Fruit fly (Drosophila melanogaster) S2 (cell line): ENCODE measurements around the gene CG32071.

ENCODE experiments used
- CG8478 ChIP-seq: fragments of >200 bp; optimal IDR thresholded peaks from 2 replicates; lab custom pipeline; 2018
- CTCF ChIP-seq, 2 experiments: fragments of >200 bp; optimal IDR thresholded peaks; 2 replicates each; lab custom pipeline; 2018

The CG32071 gene

dm6 chr3L:11101598-11101997 is 2.1 kb downstream of the CG32071 start, which contains the start of gene Elo68beta:
Gene Elo68beta (minus strand): TSS chr3L:11101698.
- TF ChIP-seq CTCF (optimal IDR thresholded peaks at IDR 0.05; lab: Kevin White, UChicago) (no peak), CG8478 (no peak)

DNA sequence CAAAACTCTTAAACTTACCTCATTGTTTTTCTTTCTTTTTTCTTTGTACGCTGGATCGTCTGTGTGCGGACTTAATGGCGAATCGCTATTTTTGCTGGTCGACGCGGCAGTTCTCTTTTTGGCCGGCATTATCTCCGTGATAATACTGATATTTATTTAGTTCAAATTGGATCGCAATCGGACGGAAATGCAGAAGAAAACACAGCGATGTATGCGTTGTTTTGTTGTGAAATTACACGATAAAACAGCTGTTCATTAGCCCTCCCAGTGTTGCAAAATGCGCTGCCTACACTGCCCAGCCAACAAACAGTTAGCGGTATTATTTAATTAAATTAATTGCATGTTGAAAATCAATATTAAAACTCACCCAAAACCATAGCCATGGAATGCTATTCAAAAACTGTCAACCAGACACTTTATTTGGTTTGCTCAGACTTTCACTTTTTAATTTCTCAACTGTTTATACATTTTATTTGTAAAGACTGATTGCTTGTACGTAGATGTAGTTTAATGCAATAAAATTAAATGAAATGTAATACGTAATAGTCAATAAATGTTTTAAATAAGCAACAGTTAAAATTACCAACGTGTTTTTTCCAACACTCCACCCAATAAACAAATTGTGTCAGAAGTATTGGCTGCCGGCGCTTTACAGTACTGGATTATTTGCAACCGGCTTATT is 5.5 kb downstream of the CG32071 start, which contains the start of the genes Irbp18 and APP-BP1:
Gene Irbp18 (minus strand): TSS at position 205 of the 682 bp plus-strand sequence.
Gene APP-BP1 (plus strand): TSS at position 431 of the 682 bp plus-strand sequence.
- no peak for TF ChIP-seq CG8478
- TF ChIP-seq CTCF (optimal IDR thresholded peaks at IDR 0.05; lab: Kevin White, UChicago), result no peak

DNA sequence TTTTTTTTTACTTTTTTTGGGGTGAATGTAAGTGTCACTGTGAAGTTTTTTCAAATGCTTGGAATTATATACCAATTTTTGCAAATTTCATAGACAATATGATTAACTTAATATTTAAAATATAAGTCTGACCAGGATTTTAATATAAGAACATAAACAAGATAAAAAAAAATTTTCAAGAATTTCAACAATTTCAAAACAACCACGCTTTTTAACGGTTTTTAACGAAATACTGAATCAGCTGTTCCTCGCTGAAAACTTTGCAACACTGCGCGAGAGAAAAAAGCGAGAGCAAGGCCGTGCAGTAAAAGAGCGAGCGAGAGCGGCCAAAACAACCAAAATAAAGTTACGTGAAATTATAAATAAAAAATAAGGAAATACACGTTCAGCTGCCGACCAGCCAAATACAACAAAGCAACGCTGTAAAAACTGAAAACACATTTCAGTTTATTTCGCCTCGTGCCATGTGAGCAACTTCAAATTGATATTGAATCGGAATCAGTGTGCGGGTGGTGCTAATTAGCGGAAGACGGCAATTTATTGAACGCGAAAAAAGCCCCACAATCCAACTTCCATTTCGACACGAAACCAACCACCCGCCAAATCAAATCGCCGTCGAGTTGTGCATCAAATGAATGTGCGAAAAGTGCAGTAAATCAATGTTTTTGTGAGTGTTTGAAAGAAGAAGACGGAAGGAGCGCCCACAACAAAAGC is 7.3 kb downstream of the CG32071 start, which contains the start of the genes CG46439, Iyd and CG33947:
Gene CG46439 (minus strand): TSS at position 51 of the 714 bp plus-strand sequence.
Gene Iyd (minus strand): TSS at position 51 of the 714 bp plus-strand sequence.
Gene CG33947 (plus strand): TSS at position 302 of the 714 bp plus-strand sequence.
- no peak for TF ChIP-seq CTCF (optimal IDR thresholded peaks at IDR 0.05; lab: Kevin White, UChicago)
- no peak for TF ChIP-seq CG8478

DNA sequence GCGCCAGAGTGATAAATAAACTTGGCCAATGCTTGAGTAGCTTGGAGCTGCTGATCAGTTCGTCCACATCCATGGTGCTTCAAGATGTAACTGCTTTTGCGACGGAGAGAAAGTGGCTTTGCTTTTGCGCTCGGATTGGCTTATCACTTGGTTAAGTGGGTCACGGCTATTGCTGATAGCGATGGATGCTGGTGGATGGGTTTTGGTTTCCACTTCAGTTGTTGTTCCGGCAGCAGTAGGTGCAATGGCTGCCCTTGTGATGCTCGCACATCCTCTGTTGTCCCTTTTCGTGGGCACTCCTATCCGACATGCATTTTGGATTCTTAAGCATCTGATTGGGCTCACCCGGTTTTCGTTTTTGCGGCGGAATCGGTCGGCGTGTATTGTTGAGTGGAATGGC is 9.4 kb downstream of the CG32071 start:
- TF ChIP-seq CG8478 (no peak), CTCF (optimal IDR thresholded peaks at IDR 0.05; lab: Kevin White, UChicago) (no peak)

DNA sequence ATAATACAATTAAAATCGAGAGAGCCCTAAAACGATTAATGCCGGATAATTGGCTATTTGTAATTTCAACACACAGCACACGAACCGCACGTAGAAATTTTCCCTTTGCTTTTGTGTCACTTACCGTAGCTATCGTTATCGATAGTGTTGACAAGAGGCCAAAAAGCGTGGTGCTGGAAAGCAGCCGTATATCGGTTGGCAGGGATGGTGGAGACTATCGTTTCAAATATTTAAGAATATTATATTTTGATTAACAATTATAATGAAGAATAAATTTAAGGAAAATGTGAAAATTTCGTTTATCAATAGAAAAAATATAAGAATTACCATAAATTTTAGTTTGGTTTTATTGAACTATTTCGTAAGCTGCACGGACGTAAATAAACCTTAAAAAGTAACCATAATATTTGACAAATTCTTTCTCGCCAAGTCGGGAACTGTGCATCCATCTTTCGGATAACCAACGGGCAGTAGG is 10.6 kb downstream of the CG32071 start, which contains the start of gene JIL-1:
Gene JIL-1 (minus strand): TSS at position 148 of the 475 bp plus-strand sequence.
- TF ChIP-seq CTCF (optimal IDR thresholded peaks at IDR 0.05; lab: Kevin White, UChicago), result peak in 1 of 2 experiments; percentile 2
- TF ChIP-seq CG8478, result no peak

- no peak for TF ChIP-seq CTCF (optimal IDR thresholded peaks at IDR 0.05; lab: Kevin White, UChicago)
- no peak for TF ChIP-seq CG8478
Measured at dm6 chr3L:11092610-11092961, 11.1 kb downstream of the CG32071 start.

DNA sequence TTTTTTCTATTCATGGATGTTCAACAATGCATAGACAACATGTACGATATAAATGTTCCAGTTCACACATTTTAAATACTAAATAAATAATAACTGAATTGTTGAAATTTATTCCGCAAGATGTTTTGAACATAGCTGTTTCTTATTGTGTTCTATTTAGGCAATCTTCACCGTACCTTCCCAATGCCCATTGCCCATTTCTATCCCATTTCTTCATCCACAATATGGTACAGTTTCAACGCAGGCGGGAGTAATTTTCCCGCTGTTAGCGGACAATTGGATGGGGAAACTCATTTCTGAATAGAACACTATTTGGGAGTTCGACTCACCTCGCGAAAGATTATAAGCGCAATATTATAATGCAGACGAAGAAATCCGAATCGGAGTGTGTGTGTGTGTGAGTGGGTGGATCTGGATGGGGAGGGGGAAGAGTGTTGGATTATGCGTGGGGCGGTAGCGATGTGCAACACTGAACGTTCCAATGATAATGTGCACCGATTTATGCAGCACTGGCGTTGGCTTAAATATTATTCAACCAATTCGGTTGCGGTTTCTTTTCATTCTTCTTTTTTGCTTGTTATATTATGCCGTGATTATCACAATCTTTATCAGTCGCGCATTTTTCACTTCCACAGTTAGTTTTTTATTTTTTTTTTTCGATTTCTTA is 11.6 kb downstream of the CG32071 start:
- TF ChIP-seq CTCF (optimal IDR thresholded peaks at IDR 0.05; lab: Kevin White, UChicago), result no peak
- no peak for TF ChIP-seq CG8478

DNA sequence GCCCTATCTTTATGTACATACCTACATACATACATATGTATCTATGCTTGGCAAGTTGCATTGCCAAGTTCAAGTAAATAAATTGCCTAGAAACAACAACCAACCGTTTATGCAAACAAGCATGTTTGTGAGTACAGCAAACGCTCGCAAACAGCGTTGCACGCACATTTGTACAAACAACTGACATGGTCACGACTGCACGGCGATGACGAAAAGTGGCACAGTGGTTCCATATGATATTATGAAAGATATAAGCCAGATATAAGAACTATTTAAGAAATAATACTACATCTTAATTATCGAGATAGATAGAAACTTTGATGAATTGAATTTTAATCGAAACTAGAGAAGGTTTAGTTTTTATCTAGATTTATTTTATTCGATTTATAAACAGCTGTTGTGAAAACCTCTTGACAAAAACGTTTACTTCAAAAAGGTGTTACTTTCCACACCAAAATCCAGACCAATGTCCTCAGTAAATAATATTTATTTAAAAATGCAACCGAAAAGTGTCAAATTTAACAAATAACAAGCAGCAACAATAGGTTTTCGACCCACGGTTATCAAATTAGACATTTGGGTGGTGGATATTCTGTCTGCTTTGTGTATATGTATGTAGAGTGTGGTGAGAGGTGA is 13.8 kb downstream of the CG32071 start:
- TF ChIP-seq CG8478 (no peak), CTCF (optimal IDR thresholded peaks at IDR 0.05; lab: Kevin White, UChicago) (no peak)

DNA sequence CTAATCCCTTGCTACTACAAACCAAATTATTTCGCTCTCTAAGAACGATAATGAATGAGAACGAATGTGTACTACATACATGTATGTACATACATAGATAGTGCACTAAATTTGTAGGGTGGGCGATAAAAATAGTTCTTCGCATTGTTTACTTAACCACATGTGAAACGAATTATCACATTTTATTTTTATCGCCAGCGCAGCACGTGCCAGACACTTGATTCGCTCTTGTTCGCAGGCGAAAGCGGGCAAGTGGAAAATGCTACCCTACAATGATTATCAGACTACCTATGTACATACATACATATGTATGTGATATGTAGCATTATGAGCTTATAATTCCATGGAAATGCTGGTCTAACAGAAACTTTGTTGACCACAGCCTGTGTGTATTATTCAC is 17.9 kb downstream of the CG32071 start:
- no peak for TF ChIP-seq CTCF (optimal IDR thresholded peaks at IDR 0.05; lab: Kevin White, UChicago)
- no peak for TF ChIP-seq CG8478

DNA sequence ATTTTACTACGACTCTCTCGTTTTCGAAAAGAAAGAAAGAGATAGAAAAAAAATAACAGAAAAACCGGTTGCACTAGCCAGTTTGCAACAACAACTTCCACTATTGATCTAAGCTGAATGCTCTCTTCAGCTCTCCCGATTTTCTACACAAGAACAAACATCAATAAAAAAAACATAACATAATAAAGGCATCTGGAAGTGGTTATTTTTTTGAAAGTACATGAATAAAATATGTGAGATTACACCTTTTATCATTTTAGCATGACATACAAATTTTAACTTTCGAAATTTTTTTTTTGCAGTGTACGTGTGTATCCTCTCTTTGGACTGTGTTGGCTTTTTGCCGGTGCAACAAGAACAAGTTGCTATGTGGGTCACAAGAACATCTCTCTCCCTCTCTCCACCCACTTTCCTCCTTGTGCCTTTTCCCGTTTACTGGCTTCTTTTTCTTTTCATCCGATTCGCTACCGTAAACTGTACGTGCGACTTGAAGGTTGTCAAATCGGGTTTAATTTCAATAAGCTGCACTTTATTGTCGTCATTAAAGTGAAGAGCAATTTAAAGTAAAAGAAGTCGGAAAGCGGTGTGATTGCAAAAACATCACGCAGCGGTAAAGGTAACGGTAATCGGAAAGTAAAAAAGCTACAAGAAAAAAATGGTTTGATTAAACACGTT is 19.0 kb downstream of the CG32071 start:
- TF ChIP-seq CTCF (optimal IDR thresholded peaks at IDR 0.05; lab: Kevin White, UChicago), result no peak
- no peak for TF ChIP-seq CG8478

- TF ChIP-seq CG8478 (no peak), CTCF (optimal IDR thresholded peaks at IDR 0.05; lab: Kevin White, UChicago) (no peak)
Measured at dm6 chr3L:11083605-11084004, 20.1 kb downstream of the CG32071 start.

- TF ChIP-seq CTCF (optimal IDR thresholded peaks at IDR 0.05; lab: Kevin White, UChicago) (no peak), CG8478 (no peak)
Measured at dm6 chr3L:11074043-11074853, 29.4 kb downstream of the CG32071 start, which contains the start of the genes Pfdn2 and Noc1. Gene Pfdn2 (minus strand): TSS chr3L:11074388. Gene Noc1 (plus strand): TSS chr3L:11074769.

DNA sequence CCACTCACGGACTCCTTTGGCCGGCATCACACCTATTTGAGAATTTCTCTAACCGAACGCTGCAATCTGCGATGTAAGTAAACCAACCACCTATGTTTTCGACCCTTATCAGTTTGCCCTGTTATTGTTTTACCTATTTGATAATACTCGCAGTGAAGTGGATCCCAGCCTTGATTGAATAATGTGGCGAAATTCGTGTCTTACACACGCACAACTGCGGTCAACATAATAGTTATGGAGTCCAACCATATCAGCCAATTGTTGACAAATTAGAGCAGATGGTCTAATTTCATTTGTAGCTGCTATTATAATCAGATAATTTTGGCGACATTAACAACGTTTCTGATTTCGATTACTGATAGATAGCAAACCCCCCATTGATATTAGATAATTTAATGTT is 32.6 kb downstream of the CG32071 start:
- TF ChIP-seq CG8478 (no peak), CTCF (optimal IDR thresholded peaks at IDR 0.05; lab: Kevin White, UChicago) (no peak)
